Worm (Caenorhabditis elegans): ENCODE results near the gene srg-40.

Gene srg-40

ce11 chrV:11171906-11172305 is 7.5 kb upstream of the srg-40 start, which contains the start of gene T19C4.5:
T19C4.5 (plus strand) TSS chrV:11172213.
- no peak for TF ChIP-seq efl-3 (GFP tag; optimal IDR thresholded peaks at IDR 0.05)
- TF ChIP-seq fkh-10 (GFP tag; optimal IDR thresholded peaks at IDR 0.05), result peak; percentile 11
- TF ChIP-seq nhr-85 (tag), result no peak
- TF ChIP-seq rnt-1 (tag; optimal IDR thresholded peaks at IDR 0.05), result peak; percentile 8
- no peak for TF ChIP-seq efl-1 (optimal IDR thresholded peaks at IDR 0.05)
- TF ChIP-seq efl-1 (GFP tag; optimal IDR thresholded peaks at IDR 0.05 in 1 of 2), result peak in 1 of 2 experiments; percentile 92

- TF ChIP-seq rnt-1 (tag; optimal IDR thresholded peaks at IDR 0.05) (no peak), nhr-19 (GFP tag; conservative IDR thresholded peaks at IDR 0.05) (no peak), tbx-2 (tag; optimal IDR thresholded peaks at IDR 0.05) (no peak), nhr-71 (tag; optimal IDR thresholded peaks at IDR 0.05) (no peak), vab-15 (tag; optimal IDR thresholded peaks at IDR 0.05) (no peak), pax-3 (tag; optimal IDR thresholded peaks at IDR 0.05) (no peak), dpl-1 (GFP tag; optimal IDR thresholded peaks at IDR 0.05) (no peak), ceh-63 (GFP tag; optimal IDR thresholded peaks at IDR 0.05) (no peak), lin-35 (GFP tag; optimal IDR thresholded peaks at IDR 0.05) (no peak), fkh-8 (tag; optimal IDR thresholded peaks at IDR 0.05) (no peak), efl-3 (GFP tag; optimal IDR thresholded peaks at IDR 0.05) (no peak)
Measured at ce11 chrV:11170564-11171329, 6.4 kb upstream of the srg-40 start.

- TF ChIP-seq lin-35 (GFP tag; optimal IDR thresholded peaks at IDR 0.05) (no peak), vab-15 (tag; optimal IDR thresholded peaks at IDR 0.05) (no peak), nhr-19 (GFP tag; conservative IDR thresholded peaks at IDR 0.05) (no peak), fkh-10 (GFP tag; optimal IDR thresholded peaks at IDR 0.05) (peak; percentile 79), lin-14 (GFP tag; optimal IDR thresholded peaks at IDR 0.05) (no peak)
Measured at ce11 chrV:11167745-11168144, 3.4 kb upstream of the srg-40 start.

- no peak for TF ChIP-seq nhr-76 (tag; optimal IDR thresholded peaks at IDR 0.05)
- TF ChIP-seq lin-15B (tag; optimal IDR thresholded peaks at IDR 0.05), result no peak
- no peak for TF ChIP-seq hlh-17 (GFP tag; optimal IDR thresholded peaks at IDR 0.05; ENCODE audit: borderline replicate concordance)
- TF ChIP-seq nhr-237 (tag; optimal IDR thresholded peaks at IDR 0.05), result no peak
- no peak for TF ChIP-seq nhr-19 (GFP tag; conservative IDR thresholded peaks at IDR 0.05)
- TF ChIP-seq grh-1 (GFP tag; IDR thresholded peaks at IDR 0.05), result no peak
- no peak for TF ChIP-seq zip-4 (GFP tag; optimal IDR thresholded peaks at IDR 0.05)
- no peak for TF ChIP-seq swsn-7 (tag; optimal IDR thresholded peaks at IDR 0.05)
- TF ChIP-seq xbp-1 (tag; optimal IDR thresholded peaks at IDR 0.05), result no peak
- no peak for TF ChIP-seq lin-14 (GFP tag; optimal IDR thresholded peaks at IDR 0.05)
Measured at ce11 chrV:11161791-11162190, 2.6 kb downstream of the srg-40 start, which contains the start of gene srg-41. srg-41 (minus strand) TSS chrV:11161891.

- TF ChIP-seq snpc-4 (tag; optimal IDR thresholded peaks at IDR 0.05), result no peak
- TF ChIP-seq pax-3 (tag; optimal IDR thresholded peaks at IDR 0.05), result no peak
Measured at ce11 chrV:11157947-11158346, 6.4 kb downstream of the srg-40 start, which contains the start of gene srg-42. srg-42 (minus strand) TSS chrV:11158047.

ce11 chrV:11156589-11156988 is 7.8 kb downstream of the srg-40 start:
- TF ChIP-seq ceh-63 (GFP tag; optimal IDR thresholded peaks at IDR 0.05) (no peak), ceh-8 (GFP tag; optimal IDR thresholded peaks at IDR 0.05) (peak; percentile 93)

- TF ChIP-seq unc-30 (tag; optimal IDR thresholded peaks at IDR 0.05) (no peak), unc-86 (tag; optimal IDR thresholded peaks at IDR 0.05) (no peak), nhr-47 (tag; optimal IDR thresholded peaks at IDR 0.05) (no peak), mdl-1 (tag; optimal IDR thresholded peaks at IDR 0.05) (no peak), nhr-77 (tag; optimal IDR thresholded peaks at IDR 0.05) (no peak), irx-1 (tag; optimal IDR thresholded peaks at IDR 0.05) (no peak), hlh-17 (GFP tag; optimal IDR thresholded peaks at IDR 0.05; ENCODE audit: borderline replicate concordance) (no peak), tlp-1 (tag; optimal IDR thresholded peaks at IDR 0.05) (no peak), swsn-7 (tag; optimal IDR thresholded peaks at IDR 0.05) (no peak), jun-1 (tag; optimal IDR thresholded peaks at IDR 0.05) (no peak), fkh-10 (GFP tag; optimal IDR thresholded peaks at IDR 0.05) (no peak), elt-2 (tag; optimal IDR thresholded peaks at IDR 0.05) (no peak)
Measured at ce11 chrV:11155553-11155952, 8.8 kb downstream of the srg-40 start, which contains the start of gene srg-38. srg-38 (minus strand) TSS chrV:11155653.
